Fruit fly (Drosophila melanogaster) whole organism, wandering third instar larva: ENCODE measurements around the gene CG9628.

Experiments
- GATAd ChIP-seq: sonication (Bioruptor generic); optimal IDR thresholded peaks from 2 replicates; lab custom pipeline; 2016; ENCODE audit warnings: missing biosample characterization, missing genetic modification characterization
- HLH106 ChIP-seq: fragments of 200-800 bp; optimal IDR thresholded peaks from 3 replicates; lab custom pipeline; 2019; ENCODE audit warnings: missing biosample characterization, mild to moderate bottlenecking, missing genetic modification characterization, moderate library complexity
- Hr78 ChIP-seq: fragments of >200 bp; optimal IDR thresholded peaks from 2 replicates; lab custom pipeline; 2017; ENCODE audit warnings: missing biosample characterization, missing genetic modification characterization
- Myc ChIP-seq: fragments of >200 bp; optimal IDR thresholded peaks from 2 replicates; lab custom pipeline; 2017
- Sp1 ChIP-seq: fragments of 200-800 bp; sonication (Bioruptor generic); optimal IDR thresholded peaks from 3 replicates; lab custom pipeline; 2019; ENCODE audit warnings: missing biosample characterization, mild to moderate bottlenecking, missing genetic modification characterization, moderate library complexity
- brk ChIP-seq: fragments of 200-800 bp; sonication (Bioruptor generic); optimal IDR thresholded peaks from 2 replicates; lab custom pipeline; 2016; ENCODE audit warnings: missing biosample characterization, mild to moderate bottlenecking, missing genetic modification characterization
- dl ChIP-seq, 2 experiments: fragments of 175-275, 200-275 bp in 1 of 2; fragments of 200-275 bp in 1 of 2; sonication (Bioruptor generic); optimal IDR thresholded peaks; lab custom pipeline; 2018; ENCODE audit warnings: mild to moderate bottlenecking in 2 of 2, missing biosample characterization in 2 of 2, missing genetic modification characterization in 2 of 2, moderate library complexity in 2 of 2; ENCODE audit not compliant: partially characterized antibody in 2 of 2, insufficient read depth in 1 of 2
- dsf ChIP-seq: sonication (Bioruptor generic); optimal IDR thresholded peaks from 2 replicates; lab custom pipeline; 2016; ENCODE audit warnings: missing biosample characterization, missing genetic modification characterization, borderline replicate concordance
- fru ChIP-seq: fragments of 200-800 bp; sonication (Bioruptor generic); optimal IDR thresholded peaks from 3 replicates; lab custom pipeline; 2016; ENCODE audit warnings: missing biosample characterization, mild to moderate bottlenecking, missing genetic modification characterization
- pan ChIP-seq: fragments of >200 bp; optimal IDR thresholded peaks from 2 replicates; lab custom pipeline; 2017
- psq ChIP-seq: fragments of 200-800 bp; sonication (Bioruptor generic); optimal IDR thresholded peaks from 3 replicates; lab custom pipeline; 2017; ENCODE audit warnings: missing biosample characterization, mild to moderate bottlenecking, missing genetic modification characterization, moderate library complexity
- sage ChIP-seq: fragments of 200-800 bp; sonication (Bioruptor generic); optimal IDR thresholded peaks from 2 replicates; lab custom pipeline; 2016; ENCODE audit warnings: missing biosample characterization, mild to moderate bottlenecking, missing genetic modification characterization
- usp ChIP-seq: fragments of >200 bp; optimal IDR thresholded peaks from 2 replicates; lab custom pipeline; 2017; ENCODE audit warnings: missing biosample characterization, missing genetic modification characterization

DNA sequence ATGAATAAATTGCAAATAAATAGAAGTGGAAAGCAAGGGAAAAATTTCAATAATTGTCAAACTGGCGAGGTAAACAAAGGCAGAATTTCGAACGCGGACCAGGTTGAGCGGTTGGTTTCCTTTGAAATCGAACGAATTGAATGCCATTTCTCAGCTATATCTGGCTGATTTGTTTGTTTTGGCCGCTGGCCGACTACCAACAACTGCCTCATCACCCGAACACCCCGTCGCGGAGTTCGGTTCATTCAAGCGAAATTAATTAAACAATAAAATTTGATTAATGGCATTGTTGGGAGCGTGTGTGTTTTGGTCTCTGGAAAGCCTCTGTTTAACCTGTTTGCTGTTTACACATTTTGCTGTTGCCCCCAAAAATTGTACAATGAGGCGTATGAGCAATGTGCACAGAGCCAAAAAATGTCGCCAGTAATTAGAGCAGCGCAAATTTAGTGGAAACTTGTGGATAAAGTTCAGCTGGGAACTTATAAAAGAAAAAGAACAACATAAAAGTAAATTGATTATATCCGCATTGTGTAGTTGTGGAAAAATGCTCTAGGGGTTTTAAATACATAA lies 35.0 kb downstream of the CG9628 start:
- TF ChIP-seq psq (no peak), brk (GFP tag; lab: Kevin White, UChicago) (no peak), dsf (GFP tag; lab: Kevin White, UChicago) (no peak), sage (no peak), dl (GFP tag; optimal IDR thresholded peaks at IDR 0.05; lab: Kevin White, UChicago; ENCODE audit: insufficient read depth in 1 of 2, partially characterized antibody in 2 of 2) (no peak), fru (GFP tag; lab: Kevin White, UChicago) (no peak), Myc (lab: Kevin White, UChicago) (no peak), HLH106 (no peak), usp (GFP tag; lab: Kevin White, UChicago) (no peak), pan (lab: Kevin White, UChicago) (no peak), Sp1 (no peak), GATAd (GFP tag; lab: Kevin White, UChicago) (no peak), Hr78 (no peak)
